Worm (Caenorhabditis elegans) whole organism, L2 larva: ENCODE results near the gene npp-15.

ENCODE experiments used
- C34F6.9 ChIP-seq: fragments of 150-350 bp; optimal IDR thresholded peaks from 2 replicates; lab custom pipeline; 2014; ENCODE audit warnings: missing biosample characterization, missing genetic modification characterization
- ZK546.5 ChIP-seq: sonication (generic microtip); optimal IDR thresholded peaks from 2 replicates; lab custom pipeline; 2017; ENCODE audit warnings: missing biosample characterization, missing genetic modification characterization
- alr-1 ChIP-seq: fragments of 150-350 bp; optimal IDR thresholded peaks from 2 replicates; lab custom pipeline; 2014; ENCODE audit warnings: missing biosample characterization, missing genetic modification characterization
- aly-2 ChIP-seq: fragments of 150-350 bp; optimal IDR thresholded peaks from 2 replicates; lab custom pipeline; 2014; ENCODE audit warnings: missing biosample characterization, missing genetic modification characterization
- blmp-1 ChIP-seq: sonication (generic microtip); optimal IDR thresholded peaks from 2 replicates; lab custom pipeline; 2017; ENCODE audit warnings: missing genetic modification characterization, mild to moderate bottlenecking, missing compliant biosample characterization, antibody characterized with exemption, moderate library complexity; ENCODE audit not compliant: insufficient read depth
- ceh-82 ChIP-seq: fragments of 150-350 bp; optimal IDR thresholded peaks from 2 replicates; lab custom pipeline; 2014; ENCODE audit warnings: missing biosample characterization, missing genetic modification characterization
- crh-2 ChIP-seq: sonication (generic microtip); optimal IDR thresholded peaks from 2 replicates; lab custom pipeline; 2017; ENCODE audit warnings: missing biosample characterization, missing genetic modification characterization
- dmd-4 ChIP-seq: sonication (generic microtip); optimal IDR thresholded peaks from 2 replicates; lab custom pipeline; 2017; ENCODE audit warnings: missing biosample characterization, missing genetic modification characterization
- egl-27 ChIP-seq: sonication (generic microtip); optimal IDR thresholded peaks from 3 replicates; lab custom pipeline; 2017; ENCODE audit warnings: missing biosample characterization, missing genetic modification reagents, missing genetic modification characterization
- elt-3 ChIP-seq: sonication (generic microtip); optimal IDR thresholded peaks from 2 replicates; lab custom pipeline; 2017; ENCODE audit warnings: missing biosample characterization, missing genetic modification characterization
- gmeb-1 ChIP-seq: fragments of 150-350 bp; optimal IDR thresholded peaks from 2 replicates; lab custom pipeline; 2014; ENCODE audit warnings: missing biosample characterization, missing genetic modification characterization
- lin-11 ChIP-seq: fragments of 150-350 bp; sonication (generic microtip); optimal IDR thresholded peaks from 2 replicates; lab custom pipeline; 2014; ENCODE audit warnings: missing biosample characterization, missing genetic modification characterization, inconsistent platforms, mixed read lengths
- lin-13 ChIP-seq: fragments of 150-350 bp; optimal IDR thresholded peaks from 2 replicates; lab custom pipeline; 2014; ENCODE audit warnings: missing biosample characterization, missing genetic modification reagents, missing genetic modification characterization
- lsy-2 ChIP-seq, 2 experiments: fragments of 150-350 bp in 1 of 2; sonication (generic microtip) in 1 of 2; optimal IDR thresholded peaks; 2 replicates each; lab custom pipeline; 2014 to 2017; ENCODE audit warnings: missing biosample characterization in 2 of 2, missing genetic modification characterization in 2 of 2
- mab-5 ChIP-seq: fragments of 150-350 bp; optimal IDR thresholded peaks from 2 replicates; lab custom pipeline; 2014; ENCODE audit warnings: missing biosample characterization, missing genetic modification characterization
- mbf-1 ChIP-seq: sonication (generic microtip); optimal IDR thresholded peaks from 2 replicates; lab custom pipeline; 2017; ENCODE audit warnings: missing biosample characterization, missing genetic modification characterization
- nhr-10 ChIP-seq: sonication (generic microtip); optimal IDR thresholded peaks from 2 replicates; lab custom pipeline; 2017; ENCODE audit warnings: missing biosample characterization, missing genetic modification characterization
- nhr-11 ChIP-seq: fragments of 150-350 bp; optimal IDR thresholded peaks from 2 replicates; lab custom pipeline; 2014; ENCODE audit warnings: missing biosample characterization, missing genetic modification characterization
- nhr-129 ChIP-seq: fragments of 150-350 bp; optimal IDR thresholded peaks from 2 replicates; lab custom pipeline; 2014; ENCODE audit warnings: missing biosample characterization, missing genetic modification characterization
- nhr-21 ChIP-seq: fragments of 150-350 bp; optimal IDR thresholded peaks from 2 replicates; lab custom pipeline; 2014; ENCODE audit warnings: missing biosample characterization, missing genetic modification characterization
- nhr-237 ChIP-seq: fragments of 150-350 bp; optimal IDR thresholded peaks from 2 replicates; lab custom pipeline; 2014; ENCODE audit warnings: missing biosample characterization, missing genetic modification characterization
- nhr-25 ChIP-seq: fragments of 150-350 bp; sonication (generic microtip); optimal IDR thresholded peaks from 3 replicates; lab custom pipeline; 2014; ENCODE audit warnings: missing biosample characterization, missing genetic modification characterization
- nhr-6 ChIP-seq: fragments of 150-350 bp; optimal IDR thresholded peaks from 2 replicates; lab custom pipeline; 2014; ENCODE audit warnings: missing biosample characterization, missing genetic modification characterization
- nhr-77 ChIP-seq: fragments of 150-350 bp; optimal IDR thresholded peaks from 2 replicates; lab custom pipeline; 2014; ENCODE audit warnings: missing biosample characterization, missing genetic modification characterization
- sem-4 ChIP-seq: fragments of 150-350 bp; optimal IDR thresholded peaks from 2 replicates; lab custom pipeline; 2014; ENCODE audit warnings: missing biosample characterization, missing genetic modification reagents, missing genetic modification characterization
- sma-3 ChIP-seq: sonication (generic microtip); optimal IDR thresholded peaks from 2 replicates; lab custom pipeline; 2016; ENCODE audit warnings: missing genetic modification reagents, missing genetic modification characterization, missing compliant biosample characterization
- sma-9 ChIP-seq, 2 experiments: fragments of 150-350 bp in 1 of 2; sonication (generic microtip) in 1 of 2; optimal IDR thresholded peaks; 2 replicates each; lab custom pipeline; 2014 to 2016; ENCODE audit warnings: missing genetic modification characterization in 2 of 2, mild to moderate bottlenecking in 1 of 2, missing biosample characterization in 1 of 2, missing compliant biosample characterization in 1 of 2, missing genetic modification reagents in 1 of 2, moderate library complexity in 1 of 2
- snpc-4 ChIP-seq: fragments of 150-350 bp; optimal IDR thresholded peaks from 2 replicates; lab custom pipeline; 2014; ENCODE audit warnings: missing biosample characterization, missing genetic modification characterization
- unc-39 ChIP-seq: fragments of 150-350 bp; optimal IDR thresholded peaks from 2 replicates; lab custom pipeline; 2014; ENCODE audit warnings: missing biosample characterization, missing genetic modification characterization
- unc-55 ChIP-seq: fragments of 150-350 bp; sonication (generic microtip); optimal IDR thresholded peaks from 3 replicates; lab custom pipeline; 2014; ENCODE audit warnings: missing biosample characterization, missing genetic modification reagents, missing genetic modification characterization
- unc-62 ChIP-seq: fragments of 150-350 bp; optimal IDR thresholded peaks from 2 replicates; lab custom pipeline; 2014; ENCODE audit warnings: missing biosample characterization, missing genetic modification reagents, missing genetic modification characterization
- ztf-1 ChIP-seq: fragments of 200-800 bp; sonication (Bioruptor generic); conservative IDR thresholded peaks from 2 replicates; pipeline ENCODE4 v1.3.6; 2022; ENCODE audit warnings: missing genetic modification characterization, missing compliant biosample characterization
- ztf-4 ChIP-seq: fragments of 150-350 bp; optimal IDR thresholded peaks from 2 replicates; lab custom pipeline; 2014; ENCODE audit warnings: missing biosample characterization, missing genetic modification characterization

Gene npp-15

DNA sequence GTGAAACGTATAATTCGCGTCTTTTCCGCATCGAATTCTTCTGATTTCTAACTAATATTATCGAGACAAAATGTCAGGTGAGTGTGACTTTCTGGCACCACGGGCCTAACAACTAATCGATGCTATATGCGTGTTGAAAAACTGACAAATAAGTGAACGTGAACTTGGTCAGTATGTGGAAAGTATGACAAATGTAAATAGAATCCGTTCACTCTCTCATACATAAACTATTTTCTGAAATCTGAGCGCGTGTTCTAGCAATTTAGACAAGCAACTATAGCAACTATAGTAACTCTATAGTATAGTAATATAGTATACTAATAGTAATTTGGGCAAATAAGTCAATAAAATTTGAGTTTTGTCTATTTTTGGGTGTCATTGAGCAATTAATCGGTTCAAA is 36.5 kb upstream of the npp-15 start:
- TF ChIP-seq nhr-11 (tag; lab: Kevin White, UChicago) (no peak), ztf-1 (GFP tag; lab: Robert Waterston, UW) (no peak), ZK546.5 (no peak), egl-27 (tag; lab: Kevin White, UChicago) (no peak), nhr-6 (no peak), nhr-25 (tag; lab: Kevin White, UChicago) (no peak), crh-2 (no peak), nhr-129 (tag; lab: Kevin White, UChicago) (no peak), unc-55 (GFP tag; lab: Kevin White, UChicago) (no peak), dmd-4 (tag; lab: Kevin White, UChicago) (no peak), sma-3 (GFP tag; lab: Kevin White, UChicago) (no peak), ztf-4 (no peak), mbf-1 (tag; lab: Kevin White, UChicago) (no peak), lin-11 (no peak), nhr-237 (no peak), unc-39 (tag; lab: Kevin White, UChicago) (no peak), snpc-4 (tag; lab: Kevin White, UChicago) (no peak), lsy-2 (tag; optimal IDR thresholded peaks at IDR 0.05; lab: Kevin White, UChicago) (no peak), alr-1 (tag; lab: Kevin White, UChicago) (no peak)

DNA sequence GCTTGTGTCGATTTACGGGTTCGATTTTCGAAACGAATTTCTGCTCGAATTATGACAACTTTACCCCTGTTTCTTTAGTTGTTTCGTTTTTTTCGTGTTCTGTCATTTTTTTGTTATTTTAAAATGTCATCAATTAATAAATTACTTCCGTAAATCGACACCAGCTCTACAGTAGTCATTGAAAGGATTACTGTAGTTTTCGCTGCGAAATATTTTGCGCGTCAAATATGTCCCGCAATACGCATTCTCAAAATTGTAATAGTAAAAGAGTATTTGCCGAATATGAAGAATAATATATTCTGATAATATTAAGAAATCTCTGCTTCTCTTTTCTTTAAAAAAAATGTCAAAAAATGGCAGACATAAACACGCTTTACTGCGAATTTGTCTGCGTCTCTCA is 35.6 kb upstream of the npp-15 start:
- TF ChIP-seq snpc-4 (tag; lab: Kevin White, UChicago): no peak
- no peak for TF ChIP-seq nhr-237
- no peak for TF ChIP-seq C34F6.9 (tag; lab: Kevin White, UChicago)
- TF ChIP-seq mbf-1 (tag; lab: Kevin White, UChicago): no peak
- no peak for TF ChIP-seq elt-3 (tag; lab: Kevin White, UChicago)
- TF ChIP-seq ztf-1 (GFP tag; lab: Robert Waterston, UW): no peak
- TF ChIP-seq dmd-4 (tag; lab: Kevin White, UChicago): no peak

DNA sequence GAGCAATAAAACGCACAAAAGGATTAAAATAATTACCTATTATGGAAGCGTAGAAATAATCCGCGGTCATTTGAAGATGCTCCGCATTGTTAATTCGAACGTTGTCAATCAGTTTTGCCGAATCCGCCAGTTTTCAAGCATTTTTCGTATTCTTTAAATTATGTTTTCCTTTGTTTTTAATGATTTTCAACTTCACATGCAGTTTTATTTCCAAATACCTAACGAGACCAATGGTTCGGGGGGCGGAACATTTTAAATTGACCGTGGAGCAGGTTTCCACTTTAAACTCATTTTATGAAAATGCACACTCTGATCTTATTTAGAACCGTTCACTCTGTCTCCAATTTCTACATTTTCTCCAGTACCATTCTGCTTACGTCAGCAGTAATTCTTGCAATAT is 34.1 kb upstream of the npp-15 start, which contains the start of gene ZK688.4:
Gene ZK688.4, plus strand, starts transcription at position 301 of the 400 bp plus-strand sequence.
- TF ChIP-seq aly-2 (no peak), snpc-4 (tag; lab: Kevin White, UChicago) (no peak), sem-4 (no peak), nhr-11 (tag; lab: Kevin White, UChicago) (no peak), nhr-237 (no peak), lin-11 (no peak), nhr-77 (no peak), nhr-21 (tag; lab: Kevin White, UChicago) (no peak), unc-39 (tag; lab: Kevin White, UChicago) (no peak), mab-5 (tag; lab: Kevin White, UChicago) (no peak), lin-13 (GFP tag; lab: Kevin White, UChicago) (no peak)

DNA sequence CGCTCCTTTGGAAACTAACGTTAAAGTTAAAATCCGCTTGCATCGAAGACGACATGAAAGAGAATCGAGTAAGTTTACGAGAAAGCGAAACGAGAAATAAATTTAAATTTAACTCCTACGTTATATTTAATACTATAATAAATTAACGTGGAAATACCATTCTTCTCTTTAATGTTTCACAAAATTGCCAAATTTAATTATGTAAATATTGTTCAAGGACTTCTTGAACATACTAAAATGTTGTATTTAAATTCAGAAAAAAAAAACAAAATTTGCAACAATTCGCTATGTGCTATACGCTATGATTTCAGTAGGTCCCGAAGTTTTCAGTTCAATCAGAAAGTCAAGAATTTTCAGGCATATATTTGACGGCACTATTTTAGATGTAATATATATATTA is 31.9 kb upstream of the npp-15 start, which contains the start of gene ZK688.10:
Gene ZK688.10, minus strand, starts transcription at position 101 of the 400 bp plus-strand sequence.
- TF ChIP-seq nhr-10 (tag; lab: Kevin White, UChicago): no peak
- no peak for TF ChIP-seq ceh-82 (tag; lab: Kevin White, UChicago)

DNA sequence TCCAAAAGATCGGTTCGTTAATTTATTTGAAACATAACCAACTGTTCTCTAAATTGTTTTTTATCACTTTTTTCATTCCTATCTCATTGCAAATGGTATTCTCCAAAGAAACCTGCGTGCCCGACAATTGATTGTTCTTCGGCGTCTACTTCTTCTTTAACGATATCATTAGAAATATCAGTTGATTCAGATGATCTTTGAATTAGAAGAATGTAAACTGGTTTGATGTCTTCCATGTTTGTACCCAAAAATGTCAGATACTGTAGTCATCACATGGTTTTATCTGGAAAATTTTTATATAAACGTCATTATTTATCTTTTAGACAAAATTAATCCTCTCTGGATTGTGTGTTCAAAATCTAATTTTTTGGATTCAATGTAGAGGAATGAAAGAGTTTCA is 31.1 kb upstream of the npp-15 start:
- TF ChIP-seq blmp-1 (peak; percentile 1), unc-62 (GFP tag; lab: Kevin White, UChicago) (no peak), unc-39 (tag; lab: Kevin White, UChicago) (no peak), nhr-25 (tag; lab: Kevin White, UChicago) (peak; percentile 76), ZK546.5 (no peak), nhr-21 (tag; lab: Kevin White, UChicago) (peak; percentile 81), nhr-11 (tag; lab: Kevin White, UChicago) (no peak), sma-9 (GFP tag; optimal IDR thresholded peaks at IDR 0.05; lab: Kevin White, UChicago) (peak; percentile 73), sma-9 (tag; optimal IDR thresholded peaks at IDR 0.05; lab: Kevin White, UChicago) (no peak), elt-3 (tag; lab: Kevin White, UChicago) (no peak), snpc-4 (tag; lab: Kevin White, UChicago) (no peak), egl-27 (tag; lab: Kevin White, UChicago) (no peak), gmeb-1 (peak; percentile 45), unc-55 (GFP tag; lab: Kevin White, UChicago) (no peak), crh-2 (no peak), sma-3 (GFP tag; lab: Kevin White, UChicago) (peak; percentile 55), nhr-237 (no peak), lsy-2 (tag; optimal IDR thresholded peaks at IDR 0.05; lab: Kevin White, UChicago) (peak in 1 of 2 experiments; percentile 48), nhr-77 (no peak)
- TF ChIP-seq, all 48 proteins: peak for 7
